Worm (Caenorhabditis elegans) whole organism, L1 larva: ENCODE measurements around the gene C24D10.5.

Experiments
- C34B4.2 ChIP-seq: sonication (generic microtip); optimal IDR thresholded peaks from 2 replicates; lab custom pipeline; 2017; ENCODE audit warnings: mild to moderate bottlenecking, missing genetic modification characterization, missing compliant biosample characterization
- F16B12.6 ChIP-seq: fragments of 150-350 bp; optimal IDR thresholded peaks from 2 replicates; lab custom pipeline; 2014; ENCODE audit warnings: missing biosample characterization, missing genetic modification characterization
- Y116A8C.19 ChIP-seq: sonication (generic microtip); optimal IDR thresholded peaks from 2 replicates; lab custom pipeline; 2016; ENCODE audit warnings: missing compliant biosample characterization, missing genetic modification characterization, borderline replicate concordance
- aha-1 ChIP-seq: fragments of 150-350 bp; optimal IDR thresholded peaks from 2 replicates; lab custom pipeline; 2014; ENCODE audit warnings: missing biosample characterization, missing genetic modification characterization
- aly-2 ChIP-seq: fragments of 150-350 bp; optimal IDR thresholded peaks from 2 replicates; lab custom pipeline; 2014; ENCODE audit warnings: missing biosample characterization, missing genetic modification characterization
- blmp-1 ChIP-seq: fragments of 150-350 bp; optimal IDR thresholded peaks from 2 replicates; lab custom pipeline; 2014; ENCODE audit warnings: missing biosample characterization, missing genetic modification characterization
- ceh-8 ChIP-seq: fragments of 200-800 bp; sonication (Bioruptor generic); optimal IDR thresholded peaks from 2 replicates; lab custom pipeline; 2018; ENCODE audit warnings: mild to moderate bottlenecking, missing genetic modification characterization, moderate library complexity, missing compliant biosample characterization
- ceh-82 ChIP-seq, 3 experiments: fragments of 150-350 bp in 1 of 3; sonication (generic microtip) in 2 of 3; optimal IDR thresholded peaks; 2 replicates each; lab custom pipeline; 2014 to 2017; ENCODE audit warnings: missing biosample characterization in 3 of 3, missing genetic modification characterization in 3 of 3
- dpl-1 ChIP-seq, 3 experiments: fragments of 150-350 bp in 2 of 3; sonication (generic microtip) in 1 of 3; optimal IDR thresholded peaks; 2 replicates each; lab custom pipeline; 2014 to 2017; ENCODE audit warnings: missing biosample characterization in 3 of 3, missing genetic modification characterization in 3 of 3, missing genetic modification reagents in 3 of 3
- efl-1 ChIP-seq, 4 experiments: fragments of 150-350 bp; optimal IDR thresholded peaks in 3 of 4; peaks in 1 of 4; 1 replicate in 1 of 4; 2 replicates in 3 of 4; lab custom pipeline; 2014; ENCODE audit warnings: missing biosample characterization in 2 of 4, missing genetic modification characterization in 2 of 4, missing genetic modification reagents in 2 of 4
- elt-2 ChIP-seq: sonication (generic microtip); optimal IDR thresholded peaks from 2 replicates; lab custom pipeline; 2016; ENCODE audit warnings: missing genetic modification characterization, mild to moderate bottlenecking, inconsistent platforms, missing compliant biosample characterization, missing genetic modification reagents
- elt-3 ChIP-seq, 6 experiments: fragments of 150-350 bp in 1 of 6; sonication (generic microtip); optimal IDR thresholded peaks; 2 replicates each; lab custom pipeline; 2017 to 2018; ENCODE audit warnings: missing biosample characterization in 6 of 6, missing genetic modification characterization in 6 of 6, inconsistent platforms in 1 of 6
- fkh-10 ChIP-seq: sonication (generic microtip); optimal IDR thresholded peaks from 2 replicates; lab custom pipeline; 2017; ENCODE audit warnings: missing biosample characterization, missing genetic modification reagents, missing genetic modification characterization
- hlh-17 ChIP-seq: fragments of 200-800 bp; sonication (Bioruptor generic); optimal IDR thresholded peaks from 2 replicates; lab custom pipeline; 2018; ENCODE audit warnings: missing genetic modification characterization, mild to moderate bottlenecking, missing compliant biosample characterization, moderate library complexity, borderline replicate concordance
- hlh-4 ChIP-seq: sonication (generic microtip); optimal IDR thresholded peaks from 2 replicates; lab custom pipeline; 2016; ENCODE audit warnings: mild to moderate bottlenecking, missing genetic modification characterization, missing compliant biosample characterization
- irx-1 ChIP-seq: sonication (generic microtip); optimal IDR thresholded peaks from 2 replicates; lab custom pipeline; 2016; ENCODE audit warnings: missing genetic modification characterization, missing compliant biosample characterization
- isw-1 ChIP-seq: fragments of 200-800 bp; sonication (Bioruptor generic); IDR thresholded peaks from 2 replicates; pipeline ENCODE4 v1.3.6; 2022; ENCODE audit warnings: missing genetic modification characterization, missing compliant biosample characterization
- jun-1 ChIP-seq: fragments of 150-350 bp; optimal IDR thresholded peaks from 2 replicates; lab custom pipeline; 2014; ENCODE audit warnings: missing biosample characterization, missing genetic modification reagents, missing genetic modification characterization
- lin-14 ChIP-seq: fragments of 200-800 bp; sonication (Bioruptor generic); optimal IDR thresholded peaks from 2 replicates; lab custom pipeline; 2018; ENCODE audit warnings: mild to moderate bottlenecking, missing genetic modification characterization, moderate library complexity, missing compliant biosample characterization
- lin-15B ChIP-seq: fragments of 150-350 bp; sonication (generic microtip); optimal IDR thresholded peaks from 3 replicates; lab custom pipeline; 2014; ENCODE audit warnings: missing biosample characterization, missing genetic modification characterization
- lin-35 ChIP-seq, 2 experiments: fragments of 150-350 bp; optimal IDR thresholded peaks; 2 replicates each; lab custom pipeline; 2014; ENCODE audit warnings: missing biosample characterization in 2 of 2, missing genetic modification characterization in 2 of 2, missing genetic modification reagents in 2 of 2
- mab-9 ChIP-seq: fragments of 200-800 bp; sonication (Bioruptor generic); IDR thresholded peaks from 2 replicates; pipeline ENCODE4 v1.3.6; 2022; ENCODE audit warnings: missing genetic modification reagents, missing genetic modification characterization, missing compliant biosample characterization
- mep-1 ChIP-seq: fragments of 150-350 bp; optimal IDR thresholded peaks from 2 replicates; lab custom pipeline; 2014; ENCODE audit warnings: missing biosample characterization, missing genetic modification characterization
- nhr-11 ChIP-seq: fragments of 150-350 bp; optimal IDR thresholded peaks from 2 replicates; lab custom pipeline; 2014; ENCODE audit warnings: missing biosample characterization, missing genetic modification characterization
- nhr-19 ChIP-seq: fragments of 200-800 bp; sonication (Bioruptor generic); conservative IDR thresholded peaks from 2 replicates; pipeline ENCODE4 v1.3.6; 2022; ENCODE audit warnings: missing genetic modification characterization, missing compliant biosample characterization
- nhr-237 ChIP-seq: fragments of 150-350 bp; optimal IDR thresholded peaks from 2 replicates; lab custom pipeline; 2014; ENCODE audit warnings: missing biosample characterization, missing genetic modification characterization
- nhr-47 ChIP-seq: sonication (generic microtip); optimal IDR thresholded peaks from 2 replicates; lab custom pipeline; 2016; ENCODE audit warnings: mild to moderate bottlenecking, missing genetic modification characterization, moderate library complexity, missing compliant biosample characterization
- nhr-85 ChIP-seq: sonication (generic microtip); peaks from one replicate; lab custom pipeline; 2016; ENCODE audit warnings: missing genetic modification characterization, inconsistent platforms, missing compliant biosample characterization
- pag-3 ChIP-seq: sonication (generic microtip); optimal IDR thresholded peaks from 2 replicates; lab custom pipeline; 2017; ENCODE audit warnings: missing genetic modification characterization, mild to moderate bottlenecking, missing compliant biosample characterization, antibody characterized with exemption, borderline replicate concordance; ENCODE audit not compliant: insufficient read depth
- pax-3 ChIP-seq: fragments of 200-800 bp; sonication (Bioruptor generic); optimal IDR thresholded peaks from 2 replicates; lab custom pipeline; 2018; ENCODE audit warnings: mild to moderate bottlenecking, missing genetic modification characterization, moderate library complexity, missing compliant biosample characterization
- rnt-1 ChIP-seq: sonication (generic microtip); optimal IDR thresholded peaks from 2 replicates; lab custom pipeline; 2016; ENCODE audit warnings: mild to moderate bottlenecking, missing genetic modification characterization, moderate library complexity, missing compliant biosample characterization
- skn-1 ChIP-seq: fragments of 150-350 bp; optimal IDR thresholded peaks from 2 replicates; lab custom pipeline; 2014; ENCODE audit warnings: missing biosample characterization, missing genetic modification characterization
- sptf-1 ChIP-seq: fragments of 150-350 bp; optimal IDR thresholded peaks from 2 replicates; lab custom pipeline; 2014; ENCODE audit warnings: missing biosample characterization, missing genetic modification characterization
- sup-37 ChIP-seq: fragments of 200-800 bp; sonication (Bioruptor generic); optimal IDR thresholded peaks from 2 replicates; lab custom pipeline; 2018; ENCODE audit warnings: mild to moderate bottlenecking, missing genetic modification characterization, missing compliant biosample characterization
- tlp-1 ChIP-seq: fragments of 150-350 bp; optimal IDR thresholded peaks from 2 replicates; lab custom pipeline; 2014; ENCODE audit warnings: missing biosample characterization, missing genetic modification characterization
- unc-130 ChIP-seq: fragments of 150-350 bp; optimal IDR thresholded peaks from 2 replicates; lab custom pipeline; 2017; ENCODE audit warnings: missing biosample characterization, missing genetic modification characterization, inconsistent platforms
- unc-86 ChIP-seq: sonication (generic microtip); optimal IDR thresholded peaks from 2 replicates; lab custom pipeline; 2016; ENCODE audit warnings: missing genetic modification characterization, missing compliant biosample characterization
- ztf-11 ChIP-seq, 2 experiments: sonication (generic microtip); optimal IDR thresholded peaks; 2 replicates each; lab custom pipeline; 2016 to 2017; ENCODE audit warnings: missing genetic modification characterization in 2 of 2, missing biosample characterization in 1 of 2, missing compliant biosample characterization in 1 of 2

Gene C24D10.5

DNA sequence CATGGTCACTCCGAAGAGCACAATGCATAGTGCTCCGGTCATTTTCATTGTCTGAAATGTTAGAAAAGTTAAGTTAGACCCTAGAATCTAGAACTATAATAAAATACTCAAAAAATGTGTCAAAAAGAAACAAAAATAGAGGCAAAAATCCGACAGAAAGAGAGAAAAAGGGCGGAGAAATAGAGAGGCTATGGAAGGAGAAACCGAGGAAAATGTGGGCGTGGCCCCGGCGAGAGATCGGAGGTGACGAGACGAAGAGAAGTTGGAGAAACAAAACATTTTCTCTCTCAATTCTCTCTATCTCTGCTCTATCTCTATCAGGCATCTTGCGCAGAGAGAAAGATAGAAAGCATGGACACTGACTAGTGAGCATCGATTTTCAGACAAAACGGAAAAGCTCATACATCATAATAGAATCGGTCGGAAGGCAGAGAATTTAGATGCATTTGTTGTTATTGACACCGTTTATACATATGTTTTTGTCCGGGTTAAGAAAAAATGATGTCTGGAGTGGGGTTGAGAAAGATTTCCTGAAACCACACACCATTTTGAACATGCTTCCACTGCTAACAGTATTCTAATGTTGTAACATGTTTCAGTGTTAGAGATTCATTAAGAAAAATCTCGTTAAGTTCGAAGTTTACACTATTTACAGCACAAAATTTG lies 46.5 kb upstream of the C24D10.5 start, which contains the start of gene C02B10.3 (continued):
- TF ChIP-seq rnt-1 (no peak), Y116A8C.19 (tag; lab: Kevin White, UChicago) (no peak), skn-1 (tag; lab: Kevin White, UChicago) (peak; percentile 53), irx-1 (no peak), aha-1 (no peak), lin-15B (tag; lab: Kevin White, UChicago) (no peak), pax-3 (tag; lab: Kevin White, UChicago) (no peak), fkh-10 (GFP tag; lab: Kevin White, UChicago) (peak; percentile 40), unc-130 (tag; lab: Kevin White, UChicago) (no peak), blmp-1 (tag; lab: Kevin White, UChicago) (peak; percentile 61), sptf-1 (tag; lab: Kevin White, UChicago) (no peak), ceh-82 (tag; optimal IDR thresholded peaks at IDR 0.05; lab: Kevin White, UChicago) (peak in 2 of 3 experiments; percentile 36 to 70), elt-3 (tag; optimal IDR thresholded peaks at IDR 0.05; lab: Kevin White, UChicago) (no peak), lin-35 (GFP tag; optimal IDR thresholded peaks at IDR 0.05; lab: Kevin White, UChicago) (peak in 1 of 2 experiments; percentile 44), ztf-11 (tag; optimal IDR thresholded peaks at IDR 0.05; lab: Kevin White, UChicago) (no peak), elt-2 (tag; lab: Kevin White, UChicago) (no peak), nhr-237 (no peak), unc-86 (tag; lab: Kevin White, UChicago) (peak; percentile 21), tlp-1 (tag; lab: Kevin White, UChicago) (no peak), isw-1 (peak; percentile 29), efl-1 (optimal IDR thresholded peaks at IDR 0.05; lab: Kevin White, UChicago) (peak; percentile 36 to 44), efl-1 (GFP tag; optimal IDR thresholded peaks at IDR 0.05 in 1 of 2; lab: Kevin White, UChicago) (peak in 1 of 2 experiments; percentile 78), F16B12.6 (tag; lab: Kevin White, UChicago) (peak; percentile 19), hlh-17 (GFP tag; lab: Kevin White, UChicago) (no peak), mab-9 (GFP tag; lab: Robert Waterston, UW) (no peak), nhr-11 (tag; lab: Kevin White, UChicago) (no peak), aly-2 (no peak), nhr-85 (tag; lab: Kevin White, UChicago) (no peak), hlh-4 (tag; lab: Kevin White, UChicago) (no peak)

DNA sequence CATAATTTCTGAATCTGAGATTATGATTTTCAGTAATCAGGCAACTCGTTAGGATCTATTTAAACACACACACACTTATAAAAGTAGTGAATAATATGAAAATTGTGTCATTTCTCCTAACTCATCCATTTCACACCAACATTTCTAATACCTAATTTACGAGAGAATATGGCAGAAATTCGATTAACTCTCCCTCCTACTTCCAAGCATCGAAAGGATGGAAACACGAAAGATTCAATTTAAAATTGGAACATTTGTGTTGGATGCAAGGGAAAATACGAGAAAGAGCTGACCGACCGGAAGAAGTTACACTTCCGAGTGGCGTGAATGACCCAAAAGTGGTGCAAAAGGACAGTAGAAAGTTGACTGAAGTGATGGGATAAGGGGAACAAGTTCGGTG lies 40.9 kb upstream of the C24D10.5 start:
- TF ChIP-seq mep-1 (tag; lab: Kevin White, UChicago) (no peak), pax-3 (tag; lab: Kevin White, UChicago) (no peak), sup-37 (GFP tag; lab: Kevin White, UChicago) (no peak), C34B4.2 (tag; lab: Kevin White, UChicago) (no peak), aha-1 (no peak), ceh-8 (GFP tag; lab: Kevin White, UChicago) (no peak), nhr-11 (tag; lab: Kevin White, UChicago) (no peak), pag-3 (no peak), jun-1 (no peak), dpl-1 (GFP tag; optimal IDR thresholded peaks at IDR 0.05; lab: Kevin White, UChicago) (no peak), lin-14 (GFP tag; lab: Kevin White, UChicago) (no peak), nhr-47 (tag; lab: Kevin White, UChicago) (no peak), ztf-11 (tag; optimal IDR thresholded peaks at IDR 0.05; lab: Kevin White, UChicago) (no peak), nhr-19 (GFP tag; lab: Robert Waterston, UW) (no peak), lin-15B (tag; lab: Kevin White, UChicago) (no peak)
